Fruit fly (Drosophila melanogaster): Measurements from ENCODE around the gene Cen.

Cen gene

dm6 chr2L:20720011-20720410 lies 38.4 kb upstream of the Cen start (continued):
- TF ChIP-seq pita (GFP tag; optimal IDR thresholded peaks at IDR 0.05) = no peak
- TF ChIP-seq dpn (GFP tag; optimal IDR thresholded peaks at IDR 0.05) = no peak
- TF ChIP-seq Lhr (GFP tag; optimal IDR thresholded peaks at IDR 0.05) = no peak
- TF ChIP-seq unc-4 (GFP tag; IDR thresholded peaks at IDR 0.05; ENCODE audit: partially characterized antibody) = no peak
- TF ChIP-seq onecut (GFP tag; IDR thresholded peaks at IDR 0.05) = peak; percentile 97
- no peak for TF ChIP-seq ase (GFP tag; IDR thresholded peaks at IDR 0.05)
- TF ChIP-seq Dfd (GFP tag; optimal IDR thresholded peaks at IDR 0.05) = no peak
- TF ChIP-seq chinmo (GFP tag; IDR thresholded peaks at IDR 0.05; ENCODE audit: partially characterized antibody) = peak; percentile 64; the same call in 1 of the 4 replicates
- no peak for TF ChIP-seq CG32772 (GFP tag; IDR thresholded peaks at IDR 0.05)
- TF ChIP-seq Myb (GFP tag; optimal IDR thresholded peaks at IDR 0.05) = no peak
- no peak for TF ChIP-seq bsh (GFP tag; optimal IDR thresholded peaks at IDR 0.05)
- TF ChIP-seq TFAM (GFP tag; optimal IDR thresholded peaks at IDR 0.05) = no peak
- no peak for TF ChIP-seq emc (GFP tag; optimal IDR thresholded peaks at IDR 0.05)
- no peak for TF ChIP-seq CG15479 (GFP tag; optimal IDR thresholded peaks at IDR 0.05)
- TF ChIP-seq CG11456 (GFP tag; IDR thresholded peaks at IDR 0.05) = no peak
- no peak for TF ChIP-seq tio (GFP tag; optimal IDR thresholded peaks at IDR 0.05)

dm6 chr2L:20716712-20717111 lies 35.1 kb upstream of the Cen start:
- no peak for TF ChIP-seq btn (GFP tag; optimal IDR thresholded peaks at IDR 0.05)
- TF ChIP-seq Atf3 (GFP tag; optimal IDR thresholded peaks at IDR 0.05) = no peak
- TF ChIP-seq D (optimal IDR thresholded peaks at IDR 0.05) = no peak
- TF ChIP-seq D (GFP tag; optimal IDR thresholded peaks at IDR 0.05) = no peak
- TF ChIP-seq CG5953 (GFP tag; IDR thresholded peaks at IDR 0.05) = no peak
- TF ChIP-seq Med (GFP tag) = no peak
- TF ChIP-seq D19A (tag; optimal IDR thresholded peaks at IDR 0.05) = no peak
- TF ChIP-seq B-H2 (GFP tag; optimal IDR thresholded peaks at IDR 0.05) = no peak
- no peak for TF ChIP-seq Fer2 (tag; optimal IDR thresholded peaks at IDR 0.05)
- TF ChIP-seq Meics (GFP tag; optimal IDR thresholded peaks at IDR 0.05) = no peak
- no peak for TF ChIP-seq crp (GFP tag; optimal IDR thresholded peaks at IDR 0.05)
- TF ChIP-seq CG14710 (tag; optimal IDR thresholded peaks at IDR 0.05) = no peak
- no peak for TF ChIP-seq Optix (GFP tag; IDR thresholded peaks at IDR 0.05)
- TF ChIP-seq CG15696 (tag; optimal IDR thresholded peaks at IDR 0.05) = no peak
- TF ChIP-seq CG7271 (tag; optimal IDR thresholded peaks at IDR 0.05) = no peak
- TF ChIP-seq Sox100B (GFP tag; optimal IDR thresholded peaks at IDR 0.05) = no peak
- no peak for TF ChIP-seq pan (optimal IDR thresholded peaks at IDR 0.05)
- TF ChIP-seq pan (GFP tag; optimal IDR thresholded peaks at IDR 0.05 in 1 of 2, IDR thresholded peaks at IDR 0.05 in 1 of 2) = no peak

- TF ChIP-seq Sry-δ (GFP tag; optimal IDR thresholded peaks at IDR 0.05) = no peak
- no peak for TF ChIP-seq lab (GFP tag; optimal IDR thresholded peaks at IDR 0.05)
- 0 out of 2 replicates have a peak, but pooled peaks have one; percentile 16 for TF ChIP-seq hbn (GFP tag; IDR thresholded peaks at IDR 0.05; ENCODE audit: partially characterized antibody)
- TF ChIP-seq kni (GFP tag; optimal IDR thresholded peaks at IDR 0.05) = peak; percentile 83
- no peak for TF ChIP-seq CG2120 (GFP tag; optimal IDR thresholded peaks at IDR 0.05)
- TF ChIP-seq bsh (GFP tag; optimal IDR thresholded peaks at IDR 0.05) = peak; percentile 52 to 64
- TF ChIP-seq CG12769 (tag; optimal IDR thresholded peaks at IDR 0.05) = peak; percentile 69
- no peak for TF ChIP-seq Dip2 (GFP tag; IDR thresholded peaks at IDR 0.05)
- no peak for TF ChIP-seq Sin3A (optimal IDR thresholded peaks at IDR 0.05)
- no peak for TF ChIP-seq CG17328 (GFP tag; IDR thresholded peaks at IDR 0.05)
- no peak for TF ChIP-seq CG5245 (GFP tag; optimal IDR thresholded peaks at IDR 0.05)
- TF ChIP-seq CG6254 (GFP tag; optimal IDR thresholded peaks at IDR 0.05) = peak; percentile 41
- peak; percentile 55 for TF ChIP-seq Med (GFP tag)
- TF ChIP-seq CG8290 (GFP tag; optimal IDR thresholded peaks at IDR 0.05) = no peak
- TF ChIP-seq CG8290 (tag; optimal IDR thresholded peaks at IDR 0.05) = peak; percentile 6 to 86
- TF ChIP-seq Spps (tag; optimal IDR thresholded peaks at IDR 0.05) = peak; percentile 59
- TF ChIP-seq CG8388 (GFP tag; optimal IDR thresholded peaks at IDR 0.05) = peak; percentile 31
- TF ChIP-seq cwo (GFP tag; optimal IDR thresholded peaks at IDR 0.05) = peak; percentile 38
- TF ChIP-seq lbe (GFP tag; optimal IDR thresholded peaks at IDR 0.05) = no peak
Observed at dm6 chr2L:20716077-20716476, 34.4 kb upstream of the Cen start.

Measured in whole organism, embryonic.